Fruit fly (Drosophila melanogaster) whole organism, adult: Measurements from ENCODE around the gene CG17672.

Source experiments
- CG12768 ChIP-seq: fragments of 200-800 bp; sonication (Bioruptor generic); optimal IDR thresholded peaks from 2 replicates; lab custom pipeline; 2017; ENCODE audit warnings: missing biosample characterization, missing genetic modification characterization, mild to moderate bottlenecking, moderate library complexity, missing genetic modification reagents
- CG14711 ChIP-seq: fragments of 200-800 bp; sonication (Bioruptor generic); optimal IDR thresholded peaks from 2 replicates; lab custom pipeline; 2018; ENCODE audit warnings: missing biosample characterization, mild to moderate bottlenecking, missing genetic modification characterization, moderate library complexity
- CG1620 ChIP-seq: fragments of 200-800 bp; sonication (Bioruptor generic); optimal IDR thresholded peaks from 2 replicates; lab custom pipeline; 2016; ENCODE audit warnings: missing biosample characterization, missing genetic modification characterization
- CG5204 ChIP-seq: fragments of 200-800 bp; sonication (Bioruptor generic); optimal IDR thresholded peaks from 2 replicates; lab custom pipeline; 2016; ENCODE audit warnings: missing biosample characterization, missing genetic modification characterization
- CG7045 ChIP-seq: fragments of 200-800 bp; sonication (Bioruptor generic); optimal IDR thresholded peaks from 2 replicates; lab custom pipeline; 2017; ENCODE audit warnings: missing biosample characterization, mild to moderate bottlenecking, missing genetic modification characterization
- CG7101 ChIP-seq: fragments of 200-800 bp; sonication (Bioruptor generic); optimal IDR thresholded peaks from 2 replicates; lab custom pipeline; 2018; ENCODE audit warnings: missing biosample characterization, mild to moderate bottlenecking, missing genetic modification characterization, moderate library complexity
- Mnt ChIP-seq: fragments of 200-800 bp; sonication (Bioruptor generic); optimal IDR thresholded peaks from 2 replicates; lab custom pipeline; 2016; ENCODE audit warnings: missing biosample characterization, mild to moderate bottlenecking, missing genetic modification characterization
- bab1 ChIP-seq: fragments of 200-800 bp; sonication (Bioruptor generic); optimal IDR thresholded peaks from 3 replicates; lab custom pipeline; 2019; ENCODE audit warnings: missing biosample characterization, mild to moderate bottlenecking, missing genetic modification characterization, moderate library complexity
- cic ChIP-seq: fragments of 200-800 bp; sonication (Bioruptor generic); optimal IDR thresholded peaks from 2 replicates; lab custom pipeline; 2017; ENCODE audit warnings: missing biosample characterization, mild to moderate bottlenecking, missing genetic modification characterization, moderate library complexity
- ovo ChIP-seq: fragments of 200-800 bp; sonication (Bioruptor generic); optimal IDR thresholded peaks from 2 replicates; lab custom pipeline; 2016; ENCODE audit warnings: missing biosample characterization, missing genetic modification characterization

dm6 chr3L:13011511-13011910 is 17.3 kb upstream of the CG17672 start, which contains the start of gene Cul6:
- TF ChIP-seq CG12768 (GFP tag; lab: Kevin White, UChicago) (no peak), CG14711 (tag; lab: Kevin White, UChicago) (no peak), CG5204 (GFP tag; lab: Kevin White, UChicago) (no peak), cic (GFP tag; lab: Kevin White, UChicago) (no peak), bab1 (GFP tag; lab: Kevin White, UChicago) (peak; percentile 8), ovo (GFP tag; lab: Kevin White, UChicago) (no peak), CG7045 (GFP tag; lab: Kevin White, UChicago) (no peak), Mnt (GFP tag; lab: Kevin White, UChicago) (no peak), CG7101 (peak; percentile 11), CG1620 (GFP tag; lab: Kevin White, UChicago) (no peak)
